Worm (Caenorhabditis elegans) whole organism, L1 larva: Measurements from ENCODE around the gene bca-2.
"Not testable (repeated sequence)": the region's sequence is repeated elsewhere in the genome, so short reads cannot be mapped to it uniquely, and the experiment has no call there.

Experiments
- ceh-63 ChIP-seq: fragments of 200-800 bp; sonication (Bioruptor generic); optimal IDR thresholded peaks from 2 replicates; lab custom pipeline; 2018; ENCODE audit warnings: mild to moderate bottlenecking, missing genetic modification characterization, missing compliant biosample characterization
- nhr-20 ChIP-seq: sonication (generic microtip); optimal IDR thresholded peaks from 2 replicates; lab custom pipeline; 2016; ENCODE audit warnings: mild to moderate bottlenecking, missing genetic modification characterization, missing compliant biosample characterization
- skn-1 ChIP-seq: fragments of 150-350 bp; optimal IDR thresholded peaks from 2 replicates; lab custom pipeline; 2014; ENCODE audit warnings: missing biosample characterization, missing genetic modification characterization

DNA sequence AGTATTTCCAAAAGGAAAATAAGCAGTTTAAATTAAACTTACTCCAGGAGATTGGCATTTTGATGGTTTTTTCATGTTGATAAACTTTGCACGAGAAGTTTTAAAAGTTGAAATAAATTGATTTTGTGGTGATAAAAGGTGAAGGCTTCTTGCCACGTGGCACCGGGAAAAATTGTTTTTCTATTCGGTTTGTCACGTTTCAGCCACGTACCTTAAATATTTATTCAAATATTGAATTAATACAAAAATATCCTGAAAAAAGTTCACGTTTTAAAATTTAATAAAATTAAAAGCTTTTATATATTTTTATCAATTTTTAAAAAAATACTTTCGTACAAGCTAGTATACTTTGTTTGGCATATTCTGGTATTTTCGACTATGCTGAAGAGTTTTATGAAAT, 29.3 kb downstream of the bca-2 start, which contains the start of gene Y116A8C.24:
- TF ChIP-seq nhr-20; ceh-63; skn-1 (tag; lab: Kevin White, UChicago): not testable (repeated sequence)
